Worm (Caenorhabditis elegans) whole organism, L3 larva: Measurements from ENCODE around the gene Y43F8B.25.

Experiments used
- R02D3.7 ChIP-seq: fragments of 150-350 bp; optimal IDR thresholded peaks from 2 replicates; lab custom pipeline; 2014; ENCODE audit warnings: missing biosample characterization, missing genetic modification characterization
- ZK546.5 ChIP-seq: sonication (generic microtip); optimal IDR thresholded peaks from 2 replicates; lab custom pipeline; 2017; ENCODE audit warnings: missing biosample characterization, missing genetic modification characterization
- daf-12 ChIP-seq: fragments of 150-350 bp; optimal IDR thresholded peaks from 2 replicates; lab custom pipeline; 2014; ENCODE audit warnings: missing biosample characterization, missing genetic modification reagents, missing genetic modification characterization
- elt-2 ChIP-seq: sonication (generic microtip); optimal IDR thresholded peaks from 2 replicates; lab custom pipeline; 2016; ENCODE audit warnings: missing genetic modification reagents, mild to moderate bottlenecking, missing genetic modification characterization, missing compliant biosample characterization
- fkh-10 ChIP-seq: sonication (generic microtip); optimal IDR thresholded peaks from 2 replicates; lab custom pipeline; 2017; ENCODE audit warnings: missing biosample characterization, missing genetic modification reagents, missing genetic modification characterization
- fkh-2 ChIP-seq: fragments of 150-350 bp; optimal IDR thresholded peaks from 2 replicates; lab custom pipeline; 2014; ENCODE audit warnings: missing biosample characterization, missing genetic modification reagents, missing genetic modification characterization
- fos-1 ChIP-seq: fragments of 150-350 bp; optimal IDR thresholded peaks from 2 replicates; lab custom pipeline; 2014; ENCODE audit warnings: missing biosample characterization, missing genetic modification characterization
- lsy-12 ChIP-seq: sonication (generic microtip); optimal IDR thresholded peaks from 2 replicates; lab custom pipeline; 2016; ENCODE audit warnings: mild to moderate bottlenecking, missing genetic modification characterization, missing compliant biosample characterization
- mml-1 ChIP-seq: fragments of 150-350 bp; sonication (generic microtip); optimal IDR thresholded peaks from 3 replicates; lab custom pipeline; 2014; ENCODE audit warnings: missing biosample characterization, missing genetic modification characterization
- nfya-1 ChIP-seq: sonication (generic microtip); optimal IDR thresholded peaks from 2 replicates; lab custom pipeline; 2017; ENCODE audit warnings: missing genetic modification characterization, mild to moderate bottlenecking, missing compliant biosample characterization, antibody characterized with exemption, moderate library complexity; ENCODE audit not compliant: insufficient read depth
- nhr-25 ChIP-seq: sonication (generic microtip); optimal IDR thresholded peaks from 2 replicates; lab custom pipeline; 2017; ENCODE audit warnings: missing biosample characterization, missing genetic modification characterization
- nhr-67 ChIP-seq: fragments of 150-350 bp; optimal IDR thresholded peaks from 2 replicates; lab custom pipeline; 2014; ENCODE audit warnings: missing biosample characterization, missing genetic modification characterization
- pqm-1 ChIP-seq: fragments of 150-350 bp; optimal IDR thresholded peaks from 2 replicates; lab custom pipeline; 2017; ENCODE audit warnings: missing biosample characterization, missing genetic modification characterization, inconsistent platforms
- sea-2 ChIP-seq: fragments of 150-350 bp; sonication (generic microtip); optimal IDR thresholded peaks from 4 replicates; lab custom pipeline; 2014; ENCODE audit warnings: missing biosample characterization, missing genetic modification reagents, missing genetic modification characterization
- skn-1 ChIP-seq: fragments of 150-350 bp; optimal IDR thresholded peaks from 2 replicates; lab custom pipeline; 2014; ENCODE audit warnings: missing biosample characterization, missing genetic modification characterization
- snpc-4 ChIP-seq: fragments of 150-350 bp; optimal IDR thresholded peaks from 2 replicates; lab custom pipeline; 2014; ENCODE audit warnings: missing biosample characterization, missing genetic modification characterization
- tbx-2 ChIP-seq: sonication (generic microtip); optimal IDR thresholded peaks from 2 replicates; lab custom pipeline; 2016; ENCODE audit warnings: mild to moderate bottlenecking, missing genetic modification characterization, missing compliant biosample characterization
- unc-39 ChIP-seq: sonication (generic microtip); optimal IDR thresholded peaks from 4 replicates; lab custom pipeline; 2017; ENCODE audit warnings: missing biosample characterization, missing genetic modification characterization
- zag-1 ChIP-seq: fragments of 150-350 bp; optimal IDR thresholded peaks from 2 replicates; lab custom pipeline; 2014; ENCODE audit warnings: missing biosample characterization, missing genetic modification characterization

Y43F8B.25 gene

ce11 chrV:19512260-19512947 lies 49.7 kb downstream of the Y43F8B.25 start, which contains the start of gene Y43F8B.19:
Y43F8B.19 (minus strand) TSS chrV:19512310.
- TF ChIP-seq zag-1 (tag; lab: Kevin White, UChicago) (no peak), nfya-1 (no peak), lsy-12 (tag; lab: Kevin White, UChicago) (no peak), sea-2 (no peak), nhr-25 (no peak), fkh-2 (tag; lab: Kevin White, UChicago) (no peak), pqm-1 (no peak), nhr-67 (tag; lab: Kevin White, UChicago) (no peak), ZK546.5 (tag; lab: Kevin White, UChicago) (no peak), mml-1 (tag; lab: Kevin White, UChicago) (no peak), unc-39 (tag; lab: Kevin White, UChicago) (no peak), fos-1 (tag; lab: Kevin White, UChicago) (no peak), fkh-10 (GFP tag; lab: Kevin White, UChicago) (no peak), daf-12 (tag; lab: Kevin White, UChicago) (no peak), elt-2 (tag; lab: Kevin White, UChicago) (no peak), R02D3.7 (tag; lab: Kevin White, UChicago) (no peak), skn-1 (tag; lab: Kevin White, UChicago) (no peak), tbx-2 (tag; lab: Kevin White, UChicago) (no peak), snpc-4 (tag; lab: Kevin White, UChicago) (no peak)
